Fruit fly (Drosophila melanogaster): ENCODE data around the gene CG5521.

The CG5521 gene

dm6 chr3R:26988412-26988981 lies 21.8 kb downstream of the CG5521 start, which contains the start of gene CG31075:
Gene CG31075, minus strand, starts transcription at chr3R:26988517.
- TF ChIP-seq Clk (GFP tag; optimal IDR thresholded peaks at IDR 0.05) (no peak), CG12768 (GFP tag; optimal IDR thresholded peaks at IDR 0.05) (peak; percentile 79), ovo (GFP tag; optimal IDR thresholded peaks at IDR 0.05) (no peak), CG33017 (tag; optimal IDR thresholded peaks at IDR 0.05) (peak; percentile 87), CG7101 (tag; optimal IDR thresholded peaks at IDR 0.05) (peak; percentile 86), CG7045 (GFP tag; optimal IDR thresholded peaks at IDR 0.05) (peak; percentile 69), CG1620 (GFP tag; optimal IDR thresholded peaks at IDR 0.05) (no peak), pad (GFP tag; optimal IDR thresholded peaks at IDR 0.05) (peak; percentile 55), CG11617 (GFP tag; optimal IDR thresholded peaks at IDR 0.05) (peak; percentile 38), Hr96 (GFP tag; optimal IDR thresholded peaks at IDR 0.05) (peak; percentile 20), Crg-1 (GFP tag; optimal IDR thresholded peaks at IDR 0.05) (no peak), Mnt (GFP tag; optimal IDR thresholded peaks at IDR 0.05) (peak; percentile 34), CG14711 (tag; optimal IDR thresholded peaks at IDR 0.05) (peak; percentile 83), toe (GFP tag; optimal IDR thresholded peaks at IDR 0.05) (peak; percentile 51), bab1 (GFP tag; optimal IDR thresholded peaks at IDR 0.05) (peak; percentile 68), kay (GFP tag; ENCODE audit: borderline replicate concordance) (no peak), cic (GFP tag; optimal IDR thresholded peaks at IDR 0.05) (peak; percentile 91), CG5204 (GFP tag; optimal IDR thresholded peaks at IDR 0.05) (peak; percentile 52), cnc (optimal IDR thresholded peaks at IDR 0.05) (no peak)

dm6 chr3R:26989802-26990509 lies 23.2 kb downstream of the CG5521 start, which contains the start of gene CG31076:
Gene CG31076, minus strand, starts transcription at chr3R:26989852.
- TF ChIP-seq CG11617 (GFP tag; optimal IDR thresholded peaks at IDR 0.05): no peak
- no peak for TF ChIP-seq Crg-1 (GFP tag; optimal IDR thresholded peaks at IDR 0.05)
- TF ChIP-seq cic (GFP tag; optimal IDR thresholded peaks at IDR 0.05): no peak
- no peak for TF ChIP-seq Clk (GFP tag; optimal IDR thresholded peaks at IDR 0.05)
- TF ChIP-seq Mnt (GFP tag; optimal IDR thresholded peaks at IDR 0.05): no peak
- no peak for TF ChIP-seq pad (GFP tag; optimal IDR thresholded peaks at IDR 0.05)
- no peak for TF ChIP-seq Hr96 (GFP tag; optimal IDR thresholded peaks at IDR 0.05)
- TF ChIP-seq CG12768 (GFP tag; optimal IDR thresholded peaks at IDR 0.05): no peak
- TF ChIP-seq CG33017 (tag; optimal IDR thresholded peaks at IDR 0.05): no peak
- TF ChIP-seq toe (GFP tag; optimal IDR thresholded peaks at IDR 0.05): peak; percentile 18
- peak; percentile 7 for TF ChIP-seq CG7101 (tag; optimal IDR thresholded peaks at IDR 0.05)
- TF ChIP-seq kay (GFP tag; ENCODE audit: borderline replicate concordance): no peak
- TF ChIP-seq CG14711 (tag; optimal IDR thresholded peaks at IDR 0.05): peak; percentile 30
- no peak for TF ChIP-seq bab1 (GFP tag; optimal IDR thresholded peaks at IDR 0.05)
- TF ChIP-seq CG7045 (GFP tag; optimal IDR thresholded peaks at IDR 0.05): peak; percentile 21
- TF ChIP-seq CG1620 (GFP tag; optimal IDR thresholded peaks at IDR 0.05): no peak
- TF ChIP-seq cnc (optimal IDR thresholded peaks at IDR 0.05): no peak
- no peak for TF ChIP-seq ovo (GFP tag; optimal IDR thresholded peaks at IDR 0.05)
- no peak for TF ChIP-seq CG5204 (GFP tag; optimal IDR thresholded peaks at IDR 0.05)
- TF ChIP-seq tj (GFP tag; optimal IDR thresholded peaks at IDR 0.05): no peak

dm6 chr3R:26994532-26994931 lies 27.8 kb downstream of the CG5521 start, which contains the start of gene TwdlC:
Gene TwdlC, plus strand, starts transcription at chr3R:26994832.
- no peak for TF ChIP-seq CG7045 (GFP tag; optimal IDR thresholded peaks at IDR 0.05)
- no peak for TF ChIP-seq Crg-1 (GFP tag; optimal IDR thresholded peaks at IDR 0.05)
- TF ChIP-seq CG1620 (GFP tag; optimal IDR thresholded peaks at IDR 0.05): no peak
- TF ChIP-seq CG12768 (GFP tag; optimal IDR thresholded peaks at IDR 0.05): no peak
- no peak for TF ChIP-seq CG11617 (GFP tag; optimal IDR thresholded peaks at IDR 0.05)
- no peak for TF ChIP-seq Mnt (GFP tag; optimal IDR thresholded peaks at IDR 0.05)
- TF ChIP-seq CG14711 (tag; optimal IDR thresholded peaks at IDR 0.05): no peak
- TF ChIP-seq Hr96 (GFP tag; optimal IDR thresholded peaks at IDR 0.05): no peak
- no peak for TF ChIP-seq toe (GFP tag; optimal IDR thresholded peaks at IDR 0.05)
- TF ChIP-seq CG33017 (tag; optimal IDR thresholded peaks at IDR 0.05): no peak
- no peak for TF ChIP-seq CG7101 (tag; optimal IDR thresholded peaks at IDR 0.05)
- TF ChIP-seq CG5204 (GFP tag; optimal IDR thresholded peaks at IDR 0.05): no peak

- TF ChIP-seq CG7101 (tag; optimal IDR thresholded peaks at IDR 0.05) (no peak), tj (GFP tag; optimal IDR thresholded peaks at IDR 0.05) (no peak), CG7045 (GFP tag; optimal IDR thresholded peaks at IDR 0.05) (no peak), cnc (optimal IDR thresholded peaks at IDR 0.05) (no peak)
Measured at dm6 chr3R:26996642-26997041, 29.9 kb downstream of the CG5521 start, which contains the start of gene RYa-R. Gene RYa-R, plus strand, starts transcription at chr3R:26996980.

- TF ChIP-seq pad (GFP tag; optimal IDR thresholded peaks at IDR 0.05) (no peak), Crg-1 (GFP tag; optimal IDR thresholded peaks at IDR 0.05) (no peak), cic (GFP tag; optimal IDR thresholded peaks at IDR 0.05) (no peak), CG7101 (tag; optimal IDR thresholded peaks at IDR 0.05) (no peak), kay (GFP tag; ENCODE audit: borderline replicate concordance) (no peak), Clk (GFP tag; optimal IDR thresholded peaks at IDR 0.05) (no peak), bab1 (GFP tag; optimal IDR thresholded peaks at IDR 0.05) (no peak), tj (GFP tag; optimal IDR thresholded peaks at IDR 0.05) (no peak), ovo (GFP tag; optimal IDR thresholded peaks at IDR 0.05) (no peak), CG12768 (GFP tag; optimal IDR thresholded peaks at IDR 0.05) (no peak), Hr96 (GFP tag; optimal IDR thresholded peaks at IDR 0.05) (no peak), Mnt (GFP tag; optimal IDR thresholded peaks at IDR 0.05) (no peak), CG14711 (tag; optimal IDR thresholded peaks at IDR 0.05) (no peak)
Measured at dm6 chr3R:26999452-26999851, 32.7 kb downstream of the CG5521 start, which contains the start of gene CG31077. Gene CG31077, plus strand, starts transcription at chr3R:26999752.

- no peak for TF ChIP-seq toe (GFP tag; optimal IDR thresholded peaks at IDR 0.05)
- TF ChIP-seq CG5204 (GFP tag; optimal IDR thresholded peaks at IDR 0.05): no peak
- no peak for TF ChIP-seq Clk (GFP tag; optimal IDR thresholded peaks at IDR 0.05)
- no peak for TF ChIP-seq kay (GFP tag; ENCODE audit: borderline replicate concordance)
- no peak for TF ChIP-seq cnc (optimal IDR thresholded peaks at IDR 0.05)
- TF ChIP-seq CG7045 (GFP tag; optimal IDR thresholded peaks at IDR 0.05): no peak
- no peak for TF ChIP-seq cic (GFP tag; optimal IDR thresholded peaks at IDR 0.05)
- no peak for TF ChIP-seq pad (GFP tag; optimal IDR thresholded peaks at IDR 0.05)
- TF ChIP-seq CG7101 (tag; optimal IDR thresholded peaks at IDR 0.05): no peak
- no peak for TF ChIP-seq CG1620 (GFP tag; optimal IDR thresholded peaks at IDR 0.05)
- TF ChIP-seq CG12768 (GFP tag; optimal IDR thresholded peaks at IDR 0.05): no peak
- no peak for TF ChIP-seq Crg-1 (GFP tag; optimal IDR thresholded peaks at IDR 0.05)
Measured at dm6 chr3R:27002787-27003186, 36.1 kb downstream of the CG5521 start.

Measured in whole organism, adult.